Worm (Caenorhabditis elegans) whole organism, L4/young adult: ENCODE results near the gene F22B7.1.

ENCODE experiments used
- W03F9.2 ChIP-seq: fragments of 150-350 bp; optimal IDR thresholded peaks from 2 replicates; lab custom pipeline; 2014; ENCODE audit warnings: missing biosample characterization, missing genetic modification characterization
- dao-5 ChIP-seq: sonication (generic microtip); optimal IDR thresholded peaks from 2 replicates; lab custom pipeline; 2016; ENCODE audit warnings: missing genotype, missing genetic modification characterization, moderate library complexity, missing compliant biosample characterization
- him-1 ChIP-seq: sonication (generic microtip); optimal IDR thresholded peaks from 2 replicates; lab custom pipeline; 2016; ENCODE audit warnings: missing genotype, missing genetic modification reagents, missing genetic modification characterization, missing compliant biosample characterization

The F22B7.1 gene

DNA sequence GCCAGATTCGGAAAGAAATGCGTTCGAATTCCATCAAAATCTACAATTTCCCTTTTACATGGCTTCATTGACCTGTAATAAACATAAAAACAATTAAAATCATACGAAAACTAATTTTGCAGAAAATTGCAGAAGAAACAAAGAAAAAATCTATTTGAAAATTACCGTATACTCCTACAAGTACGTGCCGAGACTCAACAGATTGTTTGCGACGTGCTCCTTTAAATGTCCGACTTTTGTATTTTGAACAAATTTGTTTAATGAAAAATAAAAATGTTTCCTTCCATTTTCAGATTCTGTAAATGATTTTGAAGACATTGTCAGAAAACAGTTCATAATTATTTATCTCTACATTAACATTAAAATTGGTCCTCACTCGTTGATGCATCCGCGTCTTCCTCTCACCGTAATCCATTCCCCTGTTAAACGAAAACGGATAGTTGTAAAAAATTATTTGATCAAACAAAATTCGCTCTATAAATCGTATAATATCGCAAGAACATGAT is 9.9 kb downstream of the F22B7.1 start, which contains the start of gene pgl-2:
pgl-2 (minus strand) TSS at position 456 of the 506 bp plus-strand sequence.
- TF ChIP-seq dao-5 (no peak), him-1 (no peak), W03F9.2 (tag; lab: Kevin White, UChicago) (no peak)

DNA sequence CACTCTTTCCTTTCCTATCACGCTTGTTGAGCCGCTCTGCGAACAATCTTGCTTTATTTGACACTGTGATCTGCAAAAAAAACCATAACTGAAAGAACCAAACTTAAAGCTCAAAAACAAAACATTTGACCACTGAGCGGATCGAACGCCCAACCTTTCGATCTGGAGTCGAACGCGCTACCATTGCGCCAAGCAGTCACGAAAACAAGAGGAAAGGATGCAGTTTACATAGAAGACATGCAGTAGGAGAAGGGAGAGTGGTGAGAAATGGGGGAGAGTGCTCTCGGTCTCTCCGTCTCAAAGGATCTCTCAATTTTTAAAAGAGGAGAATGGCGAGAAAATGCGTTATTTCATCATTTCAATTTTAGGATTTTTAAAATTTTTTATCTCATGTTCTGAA is 13.2 kb downstream of the F22B7.1 start:
- TF ChIP-seq W03F9.2 (tag; lab: Kevin White, UChicago): peak; percentile 18
- TF ChIP-seq him-1: peak; percentile 75
- peak; percentile 61 for TF ChIP-seq dao-5

DNA sequence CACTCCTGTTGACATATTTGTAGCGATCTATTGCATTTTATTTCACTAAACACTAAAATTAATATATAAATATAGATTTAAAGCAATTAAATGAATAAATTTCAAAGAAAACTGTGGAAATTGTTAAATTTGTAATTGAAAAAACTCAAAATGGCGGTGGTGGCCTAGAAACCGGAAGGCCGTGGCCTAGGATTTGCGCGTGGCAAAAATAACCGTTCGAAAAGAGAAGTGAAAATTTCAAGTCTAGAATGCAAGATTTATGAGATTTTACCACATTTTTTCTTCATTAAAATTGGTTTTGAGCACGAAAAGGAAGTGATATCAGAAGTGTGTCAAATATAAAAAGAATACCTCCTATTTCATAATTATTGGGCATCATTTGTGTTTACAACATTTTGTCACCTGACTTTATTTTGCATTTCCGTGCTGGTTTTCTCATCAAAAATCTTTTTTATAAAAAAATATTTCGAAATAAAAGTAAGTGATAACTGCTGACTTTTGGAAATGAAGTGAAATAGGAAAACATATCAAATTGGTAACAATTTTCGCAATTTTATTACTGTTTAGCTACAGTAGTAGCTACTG is 18.6 kb downstream of the F22B7.1 start, which contains the start of gene fli-1:
fli-1 (minus strand) TSS at position 58 of the 585 bp plus-strand sequence.
- TF ChIP-seq dao-5: no peak
- TF ChIP-seq W03F9.2 (tag; lab: Kevin White, UChicago): peak; percentile 52

DNA sequence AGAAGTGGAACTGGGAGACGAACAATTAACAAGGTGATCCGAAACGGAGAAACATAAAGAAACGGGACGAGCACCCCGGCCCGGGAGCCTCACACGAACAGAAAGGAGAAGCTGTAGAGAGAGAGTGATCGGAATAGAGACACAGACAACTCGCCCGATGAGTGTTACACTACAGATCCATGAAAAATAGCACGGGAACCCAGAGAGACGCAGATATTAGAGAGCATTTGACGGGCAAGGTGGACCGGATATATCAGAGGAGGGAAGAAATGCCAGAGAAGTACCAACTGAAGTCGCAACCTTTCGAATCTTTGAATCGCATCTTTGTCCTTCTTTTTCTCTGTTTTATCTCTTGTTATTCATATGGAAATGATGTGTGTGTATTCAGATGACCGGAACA is 19.3 kb downstream of the F22B7.1 start, which contains the start of gene anmt-1:
anmt-1 (plus strand) TSS at position 388 of the 400 bp plus-strand sequence.
- TF ChIP-seq W03F9.2 (tag; lab: Kevin White, UChicago) (no peak), him-1 (no peak), dao-5 (no peak)

DNA sequence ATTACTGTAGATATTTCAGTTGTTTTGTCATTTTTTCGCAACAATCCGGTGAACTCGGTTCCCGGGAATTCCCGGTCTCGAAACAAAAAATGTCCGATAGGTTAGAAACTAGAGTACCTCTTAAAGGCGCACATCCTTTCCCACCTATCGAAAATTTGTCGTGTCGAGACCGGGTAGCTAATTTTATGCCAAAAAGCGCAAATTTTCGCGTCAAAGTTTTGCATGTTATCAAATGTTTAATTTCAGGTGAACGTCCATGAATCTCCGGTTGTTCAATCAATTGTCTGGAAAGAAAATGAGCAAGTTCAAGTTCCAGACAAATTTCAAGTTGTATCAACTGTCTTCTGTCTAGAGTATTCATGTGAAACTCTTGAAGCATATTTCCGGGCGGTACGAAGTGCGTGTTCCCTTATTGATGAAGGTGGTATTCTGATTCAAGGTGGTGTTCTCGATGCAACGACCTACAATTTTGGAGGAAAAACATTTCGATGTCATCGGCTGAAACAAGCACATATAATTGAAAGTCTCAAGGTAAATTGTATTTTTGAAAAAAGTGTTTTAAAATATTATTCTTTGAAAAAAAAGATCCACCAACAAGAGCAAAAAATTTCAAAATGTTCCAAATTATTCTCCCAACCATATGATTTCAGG is 20.6 kb downstream of the F22B7.1 start:
- TF ChIP-seq dao-5 (no peak), W03F9.2 (tag; lab: Kevin White, UChicago) (no peak), him-1 (no peak)

DNA sequence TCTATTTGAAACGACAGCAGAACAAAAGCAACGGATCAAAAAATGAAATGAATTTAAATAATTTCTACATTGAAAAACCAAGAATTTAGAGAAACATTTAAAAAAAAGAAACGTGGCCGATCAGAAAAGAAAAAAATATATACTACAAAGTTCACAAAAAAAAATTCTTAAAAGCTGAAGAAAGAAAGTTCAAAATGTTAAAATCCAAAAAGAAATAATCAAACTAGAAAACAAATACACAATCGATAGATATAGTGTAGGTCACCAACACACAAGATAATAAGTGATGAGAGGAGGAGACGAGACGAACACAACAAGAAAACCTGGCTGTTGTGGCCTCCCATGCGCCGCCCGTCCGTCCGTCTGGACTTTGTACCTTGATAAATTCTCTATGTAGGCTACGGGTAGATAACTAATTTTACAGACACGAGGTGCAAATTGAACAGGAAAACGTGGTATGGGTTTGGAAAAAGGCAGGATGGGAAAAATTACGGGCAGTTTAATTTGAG is 23.4 kb downstream of the F22B7.1 start, which contains the start of gene hadb-1:
hadb-1 (minus strand) TSS at position 51 of the 509 bp plus-strand sequence.
- no peak for TF ChIP-seq W03F9.2 (tag; lab: Kevin White, UChicago)

DNA sequence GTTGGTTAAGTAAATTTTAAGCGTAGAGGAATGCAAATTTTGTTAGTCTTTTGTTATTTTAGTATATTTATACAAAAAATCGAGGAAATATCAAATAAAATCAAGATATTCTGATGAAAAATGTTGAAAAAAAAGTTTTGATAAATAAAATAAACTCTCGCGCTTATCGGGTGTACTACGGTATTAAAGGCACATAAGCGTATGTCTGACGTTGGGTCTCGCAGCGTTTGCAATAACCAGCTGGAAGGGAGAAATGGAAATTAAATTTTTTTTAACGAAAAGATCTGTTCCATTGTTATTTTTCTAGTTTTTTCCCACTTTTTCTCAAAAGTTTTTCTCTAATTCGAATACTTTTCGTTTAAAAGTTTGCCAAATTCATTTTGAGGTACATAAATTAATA is 24.0 kb downstream of the F22B7.1 start:
- TF ChIP-seq W03F9.2 (tag; lab: Kevin White, UChicago) (no peak), him-1 (no peak), dao-5 (no peak)

DNA sequence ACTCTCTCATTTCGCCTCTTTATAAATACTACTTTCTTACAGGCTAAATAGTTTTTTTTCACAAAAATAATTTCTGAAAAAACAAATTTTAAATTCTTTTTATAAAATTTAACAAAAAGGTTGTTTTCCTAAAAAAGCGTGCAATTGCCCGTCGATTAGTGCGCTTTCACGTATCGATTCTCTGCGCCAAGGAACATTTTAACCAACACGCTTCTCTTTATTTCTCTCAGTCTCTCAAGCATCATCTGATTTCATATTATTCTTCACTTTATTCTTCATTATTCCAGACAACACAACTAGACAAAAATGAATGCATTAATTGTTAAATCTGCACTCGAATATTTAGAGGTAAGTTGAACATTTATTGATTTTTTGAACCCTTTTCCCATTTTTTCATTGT is 24.5 kb downstream of the F22B7.1 start, which contains the start of gene B0303.4:
B0303.4 (plus strand) TSS at position 196 of the 400 bp plus-strand sequence.
- TF ChIP-seq W03F9.2 (tag; lab: Kevin White, UChicago) (peak; percentile 22), dao-5 (no peak)

DNA sequence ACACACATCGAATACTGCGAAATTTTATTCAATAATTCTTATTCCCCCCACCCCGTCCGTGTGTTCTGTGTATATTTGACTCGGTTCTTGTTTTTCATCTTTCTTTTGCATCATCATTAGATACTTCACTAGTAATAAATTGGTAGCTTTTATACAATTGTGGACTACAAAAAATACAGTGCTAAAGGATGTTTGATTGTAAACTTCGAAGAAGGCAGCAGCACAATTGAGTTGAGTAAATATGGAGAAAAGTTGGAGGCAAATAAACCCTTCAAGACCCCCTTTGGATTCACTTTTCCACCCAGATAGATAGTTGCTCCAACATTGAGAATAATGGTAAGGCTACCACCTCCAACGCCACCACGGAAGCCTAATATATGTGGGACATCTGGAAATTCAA is 28.2 kb downstream of the F22B7.1 start, which contains the start of gene B0303.7:
B0303.7 (plus strand) TSS at position 301 of the 400 bp plus-strand sequence.
- TF ChIP-seq him-1 (no peak), W03F9.2 (tag; lab: Kevin White, UChicago) (no peak), dao-5 (no peak)

DNA sequence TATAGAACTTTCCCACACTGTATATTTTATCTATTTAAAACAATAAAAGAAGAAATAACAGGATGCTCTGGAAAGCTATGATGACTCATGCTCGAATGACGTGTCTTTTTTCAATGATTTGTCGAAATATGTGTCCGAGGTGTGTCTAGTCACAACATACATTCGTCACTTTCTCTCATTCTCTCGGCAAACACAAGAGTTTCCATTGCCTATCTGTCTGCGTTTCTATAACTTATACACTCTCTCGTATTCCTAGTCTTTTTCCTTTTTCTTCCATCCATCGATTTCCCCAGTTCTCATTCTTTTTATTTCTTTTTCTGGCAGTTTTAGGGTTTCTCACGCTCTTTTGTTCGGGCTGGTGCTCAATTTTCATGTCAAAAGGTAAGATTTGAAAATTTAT is 31.5 kb downstream of the F22B7.1 start:
- TF ChIP-seq W03F9.2 (tag; lab: Kevin White, UChicago): no peak
- no peak for TF ChIP-seq him-1
- TF ChIP-seq dao-5: no peak

DNA sequence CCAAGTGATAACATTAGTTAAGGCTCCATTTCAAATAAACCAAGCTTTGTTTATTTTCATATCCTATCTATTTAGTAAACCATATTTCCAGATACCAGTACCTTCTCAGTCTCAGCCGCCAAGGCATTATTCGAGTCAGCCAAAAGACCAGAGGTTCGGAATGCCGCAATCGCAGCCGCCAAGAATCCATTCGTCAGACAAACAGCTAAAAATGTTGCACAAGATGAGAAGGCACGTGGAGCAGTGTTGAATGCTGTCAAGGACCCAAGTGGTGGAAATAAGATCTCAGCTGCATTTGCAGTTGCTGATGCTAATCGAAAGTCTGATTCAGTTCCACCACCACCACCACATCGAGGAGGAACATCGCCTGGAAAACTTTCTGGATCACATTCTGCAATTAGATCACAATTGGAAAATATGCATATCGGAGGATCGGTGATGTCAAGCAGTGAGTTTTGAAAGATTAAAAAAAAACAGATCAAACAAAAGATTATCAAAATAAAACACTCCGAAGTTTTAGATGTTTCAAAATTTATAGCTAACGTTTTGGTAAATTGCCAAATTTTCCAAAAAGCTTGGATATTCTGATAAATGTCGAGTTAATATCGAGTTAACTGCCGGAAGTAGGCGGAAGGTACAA is 32.2 kb downstream of the F22B7.1 start:
- TF ChIP-seq him-1 (no peak), dao-5 (no peak), W03F9.2 (tag; lab: Kevin White, UChicago) (no peak)

DNA sequence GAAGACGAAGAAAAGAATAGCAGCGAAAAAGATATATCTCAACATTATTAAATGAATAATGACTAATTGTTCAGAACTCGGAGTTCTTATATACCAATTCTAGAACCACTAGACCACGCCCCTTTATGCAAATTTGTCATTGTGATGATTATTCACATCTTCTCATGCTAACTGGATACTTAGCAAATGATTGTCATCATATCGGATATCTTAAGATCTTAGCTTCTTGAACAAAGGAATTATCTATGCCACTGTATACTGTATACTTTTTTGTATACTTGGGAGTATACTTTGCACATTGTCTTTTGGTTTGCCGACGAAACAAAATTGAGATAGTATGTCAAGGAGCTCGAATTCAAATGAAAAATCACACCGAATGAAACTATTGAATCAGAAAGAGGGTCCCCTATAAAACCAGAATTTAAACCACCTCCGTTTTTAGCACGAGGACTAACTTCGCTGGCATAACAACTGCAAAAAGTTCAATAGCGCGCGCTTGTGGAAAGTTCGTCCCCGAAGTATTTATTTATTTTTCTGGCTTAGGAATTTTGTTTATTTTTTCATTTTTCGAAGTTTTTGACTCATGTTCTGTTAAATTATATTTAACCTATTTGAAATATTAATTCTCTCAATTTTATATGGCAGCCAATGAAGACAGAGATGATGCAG is 35.3 kb downstream of the F22B7.1 start, which contains the start of the genes sdz-1 and vps-33.1:
sdz-1 (minus strand) TSS at position 51 of the 669 bp plus-strand sequence.
vps-33.1 (plus strand) TSS at position 639 of the 669 bp plus-strand sequence.
- TF ChIP-seq dao-5 (no peak), W03F9.2 (tag; lab: Kevin White, UChicago) (no peak), him-1 (no peak)

DNA sequence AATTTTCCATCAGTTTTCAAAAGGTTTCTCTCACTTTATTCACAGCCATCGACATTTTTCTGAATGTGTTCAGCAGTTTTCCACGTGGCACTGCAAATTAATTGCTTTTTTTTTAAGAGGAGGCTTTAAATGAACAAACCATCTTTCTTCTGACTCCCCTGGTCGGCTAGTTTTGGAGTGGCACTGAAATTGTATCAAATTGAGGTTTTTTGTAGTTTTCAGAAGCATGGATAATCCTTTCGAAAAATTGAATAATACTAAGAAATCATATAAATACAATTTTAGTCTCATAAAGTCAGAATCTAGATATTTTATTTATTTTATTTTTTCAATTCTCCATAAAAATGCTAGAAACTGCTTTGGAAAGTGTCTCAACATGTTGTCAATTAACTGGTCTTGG is 39.6 kb downstream of the F22B7.1 start, which contains the start of gene B0303.16:
B0303.16 (plus strand) TSS at position 301 of the 400 bp plus-strand sequence.
- TF ChIP-seq W03F9.2 (tag; lab: Kevin White, UChicago): no peak
- no peak for TF ChIP-seq him-1
- no peak for TF ChIP-seq dao-5

DNA sequence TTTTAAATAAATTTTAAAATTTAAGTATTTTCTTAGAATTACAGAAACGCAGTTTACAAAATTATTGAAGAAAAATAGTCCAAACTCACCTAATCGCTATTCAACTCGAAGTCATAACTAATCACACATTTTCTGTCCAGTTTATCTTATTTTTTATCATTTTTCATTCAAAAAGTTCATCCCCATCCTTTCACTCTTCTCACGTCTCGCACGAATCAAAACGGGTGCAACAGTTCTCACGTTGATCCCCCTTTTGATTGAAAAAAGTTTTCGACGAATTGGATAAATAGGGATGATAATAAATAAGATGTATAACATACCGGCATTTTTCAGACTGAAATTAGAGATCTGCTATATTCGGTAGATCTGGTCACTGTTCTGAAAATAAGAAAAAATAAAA is 44.6 kb downstream of the F22B7.1 start:
- TF ChIP-seq him-1: no peak
- TF ChIP-seq W03F9.2 (tag; lab: Kevin White, UChicago): no peak
- no peak for TF ChIP-seq dao-5
